Worm (Caenorhabditis elegans) whole organism, mixed stage, embryonic: ENCODE measurements around the gene tmc-1.
A peak's percentile ranks its signal among the peaks of the same experiment; 100 is the strongest.

Source experiments
- M03D4.4 ChIP-seq: sonication (generic microtip); optimal IDR thresholded peaks from 2 replicates; lab custom pipeline; 2017; ENCODE audit warnings: mild to moderate bottlenecking, missing genetic modification characterization, missing compliant biosample characterization
- bed-3 ChIP-seq: fragments of 200-800 bp; sonication (Bioruptor generic); optimal IDR thresholded peaks from 3 replicates; lab custom pipeline; 2018; ENCODE audit warnings: mild to moderate bottlenecking, missing genetic modification characterization, moderate library complexity, missing compliant biosample characterization
- ceh-83 ChIP-seq: fragments of 200-800 bp; sonication (Bioruptor generic); optimal IDR thresholded peaks from 2 replicates; lab custom pipeline; 2018; ENCODE audit warnings: mild to moderate bottlenecking, missing genetic modification characterization, missing compliant biosample characterization
- ces-1 ChIP-seq: fragments of 150-350 bp; optimal IDR thresholded peaks from 2 replicates; lab custom pipeline; 2014; ENCODE audit warnings: missing biosample characterization, missing genetic modification reagents, missing genetic modification characterization
- cnd-1 ChIP-seq: fragments of 200-800 bp; sonication (Bioruptor generic); optimal IDR thresholded peaks from 2 replicates; lab custom pipeline; 2018; ENCODE audit warnings: mild to moderate bottlenecking, missing genetic modification characterization, missing compliant biosample characterization
- drap-1 ChIP-seq: fragments of 200-800 bp; sonication (Bioruptor generic); optimal IDR thresholded peaks from 3 replicates; lab custom pipeline; 2018; ENCODE audit warnings: mild to moderate bottlenecking, missing genetic modification characterization, missing compliant biosample characterization
- elt-1 ChIP-seq: sonication (generic microtip); optimal IDR thresholded peaks from 2 replicates; lab custom pipeline; 2017; ENCODE audit warnings: missing genetic modification characterization, mild to moderate bottlenecking, missing compliant biosample characterization, antibody characterized with exemption, moderate library complexity, borderline replicate concordance; ENCODE audit not compliant: insufficient read depth
- elt-3 ChIP-seq: fragments of 150-350 bp; optimal IDR thresholded peaks from 2 replicates; lab custom pipeline; 2014; ENCODE audit warnings: missing biosample characterization, missing genetic modification characterization
- flh-1 ChIP-seq: fragments of 200-800 bp; sonication (Bioruptor generic); optimal IDR thresholded peaks from 2 replicates; lab custom pipeline; 2018; ENCODE audit warnings: mild to moderate bottlenecking, missing genetic modification characterization, moderate library complexity, missing compliant biosample characterization
- ham-2 ChIP-seq: fragments of 200-800 bp; sonication (Bioruptor generic); optimal IDR thresholded peaks from 2 replicates; lab custom pipeline; 2018; ENCODE audit warnings: mild to moderate bottlenecking, missing genetic modification characterization, missing compliant biosample characterization
- hlh-1 ChIP-seq: fragments of 150-350 bp; optimal IDR thresholded peaks from 2 replicates; lab custom pipeline; 2014; ENCODE audit warnings: missing biosample characterization, missing genetic modification reagents, missing genetic modification characterization
- lin-13 ChIP-seq: fragments of 150-350 bp; optimal IDR thresholded peaks from 2 replicates; lab custom pipeline; 2014; ENCODE audit warnings: missing biosample characterization, missing genetic modification characterization
- lin-32 ChIP-seq: fragments of 200-800 bp; sonication (Bioruptor generic); optimal IDR thresholded peaks from 2 replicates; lab custom pipeline; 2018; ENCODE audit warnings: mild to moderate bottlenecking, missing genetic modification characterization, missing compliant biosample characterization
- lsy-2 ChIP-seq: fragments of 150-350 bp; optimal IDR thresholded peaks from 2 replicates; lab custom pipeline; 2014; ENCODE audit warnings: missing biosample characterization, missing genetic modification characterization
- mab-5 ChIP-seq: fragments of 150-350 bp; optimal IDR thresholded peaks from 2 replicates; lab custom pipeline; 2014; ENCODE audit warnings: missing biosample characterization, missing genetic modification characterization
- mep-1 ChIP-seq: fragments of 150-350 bp; optimal IDR thresholded peaks from 2 replicates; lab custom pipeline; 2017; ENCODE audit warnings: missing biosample characterization, missing genetic modification reagents, missing genetic modification characterization, inconsistent platforms
- mls-2 ChIP-seq: sonication (generic microtip); optimal IDR thresholded peaks from 2 replicates; lab custom pipeline; 2016; ENCODE audit warnings: mild to moderate bottlenecking, missing genetic modification characterization, moderate library complexity, missing compliant biosample characterization
- nhr-12 ChIP-seq: fragments of 150-350 bp; optimal IDR thresholded peaks from 2 replicates; lab custom pipeline; 2014; ENCODE audit warnings: missing biosample characterization, missing genetic modification characterization
- nhr-2 ChIP-seq: fragments of 150-350 bp; optimal IDR thresholded peaks from 2 replicates; lab custom pipeline; 2014; ENCODE audit warnings: missing biosample characterization, missing genetic modification characterization
- nhr-28 ChIP-seq: fragments of 150-350 bp; optimal IDR thresholded peaks from 2 replicates; lab custom pipeline; 2014; ENCODE audit warnings: missing biosample characterization, missing genetic modification characterization
- nhr-76 ChIP-seq: sonication (generic microtip); optimal IDR thresholded peaks from 2 replicates; lab custom pipeline; 2017; ENCODE audit warnings: missing biosample characterization, missing genetic modification characterization
- pha-4 ChIP-seq: fragments of 150-350 bp; optimal IDR thresholded peaks from 2 replicates; lab custom pipeline; 2018; ENCODE audit warnings: missing biosample characterization, missing genetic modification reagents, missing genetic modification characterization
- sem-2 ChIP-seq: fragments of 200-800 bp; sonication (Bioruptor generic); optimal IDR thresholded peaks from 2 replicates; lab custom pipeline; 2018; ENCODE audit warnings: mild to moderate bottlenecking, missing genetic modification characterization, missing compliant biosample characterization
- snpc-4 ChIP-seq: fragments of 150-350 bp; optimal IDR thresholded peaks from 2 replicates; lab custom pipeline; 2014; ENCODE audit warnings: missing biosample characterization, missing genetic modification characterization
- sptf-1 ChIP-seq: sonication (generic microtip); optimal IDR thresholded peaks from 2 replicates; lab custom pipeline; 2017; ENCODE audit warnings: mild to moderate bottlenecking, missing genetic modification characterization, moderate library complexity, missing compliant biosample characterization
- tbx-8 ChIP-seq: fragments of 200-800 bp; sonication (Bioruptor generic); optimal IDR thresholded peaks from 2 replicates; lab custom pipeline; 2018; ENCODE audit warnings: mild to moderate bottlenecking, missing genetic modification characterization, moderate library complexity, missing compliant biosample characterization
- unc-120 ChIP-seq: sonication (generic microtip); optimal IDR thresholded peaks from 2 replicates; lab custom pipeline; 2017; ENCODE audit warnings: missing genetic modification characterization, missing compliant biosample characterization; ENCODE audit not compliant: poor library complexity, severe bottlenecking
- unc-39 ChIP-seq: fragments of 150-350 bp; optimal IDR thresholded peaks from 2 replicates; lab custom pipeline; 2014; ENCODE audit warnings: missing biosample characterization, missing genetic modification characterization
- unc-62 ChIP-seq: fragments of 150-350 bp; optimal IDR thresholded peaks from 2 replicates; lab custom pipeline; 2014; ENCODE audit warnings: missing biosample characterization, missing genetic modification reagents, missing genetic modification characterization
- zip-8 ChIP-seq: fragments of 150-350 bp; optimal IDR thresholded peaks from 2 replicates; lab custom pipeline; 2014; ENCODE audit warnings: missing biosample characterization, missing genetic modification characterization

Gene tmc-1

ce11 chrX:1122198-1122597, 39.8 kb upstream of the tmc-1 start:
- TF ChIP-seq ces-1 (GFP tag; lab: Kevin White, UChicago) = peak; percentile 25
- TF ChIP-seq bed-3 = no peak
- no peak for TF ChIP-seq ham-2 (GFP tag; lab: Kevin White, UChicago)
- TF ChIP-seq unc-39 (tag; lab: Kevin White, UChicago) = no peak
- no peak for TF ChIP-seq cnd-1 (tag; lab: Kevin White, UChicago)
- TF ChIP-seq unc-62 (GFP tag; lab: Kevin White, UChicago) = peak; percentile 63
- TF ChIP-seq unc-120 = peak; percentile 18
- TF ChIP-seq flh-1 = no peak
- TF ChIP-seq sptf-1 (tag; lab: Kevin White, UChicago) = no peak
- peak; percentile 11 for TF ChIP-seq mab-5 (tag; lab: Kevin White, UChicago)
- TF ChIP-seq drap-1 = no peak
- TF ChIP-seq nhr-2 (tag; lab: Kevin White, UChicago) = no peak

ce11 chrX:1123471-1123870, 38.5 kb upstream of the tmc-1 start:
- TF ChIP-seq ceh-83 (GFP tag; lab: Kevin White, UChicago) = no peak
- TF ChIP-seq flh-1 = no peak
- TF ChIP-seq nhr-2 (tag; lab: Kevin White, UChicago) = no peak
- TF ChIP-seq bed-3 = no peak
- no peak for TF ChIP-seq elt-3 (tag; lab: Kevin White, UChicago)
- TF ChIP-seq mls-2 (tag; lab: Kevin White, UChicago) = no peak
- TF ChIP-seq unc-120 = no peak
- no peak for TF ChIP-seq hlh-1 (tag; lab: Kevin White, UChicago)
- TF ChIP-seq unc-62 (GFP tag; lab: Kevin White, UChicago) = no peak
- no peak for TF ChIP-seq mep-1 (tag; lab: Kevin White, UChicago)
- no peak for TF ChIP-seq pha-4
- no peak for TF ChIP-seq sptf-1 (tag; lab: Kevin White, UChicago)
- no peak for TF ChIP-seq sem-2 (GFP tag; lab: Kevin White, UChicago)
- TF ChIP-seq nhr-76 (tag; lab: Kevin White, UChicago) = no peak
- no peak for TF ChIP-seq lin-13 (tag; lab: Kevin White, UChicago)
- no peak for TF ChIP-seq zip-8 (tag; lab: Kevin White, UChicago)
- no peak for TF ChIP-seq drap-1
- TF ChIP-seq cnd-1 (tag; lab: Kevin White, UChicago) = no peak
- no peak for TF ChIP-seq lsy-2 (tag; lab: Kevin White, UChicago)

- no peak for TF ChIP-seq unc-39 (tag; lab: Kevin White, UChicago)
Measured at ce11 chrX:1124146-1124545, 37.9 kb upstream of the tmc-1 start, which contains the start of gene C05D9.9. C05D9.9 (minus strand) TSS chrX:1124246.

ce11 chrX:1125426-1125825, 36.6 kb upstream of the tmc-1 start, which contains the start of gene lmp-2:
lmp-2 (plus strand) TSS chrX:1125615.
- TF ChIP-seq pha-4 (no peak), elt-1 (tag; lab: Kevin White, UChicago) (no peak), bed-3 (no peak), nhr-12 (tag; lab: Kevin White, UChicago) (no peak), snpc-4 (no peak), nhr-28 (tag; lab: Kevin White, UChicago) (no peak), cnd-1 (tag; lab: Kevin White, UChicago) (no peak), lin-13 (tag; lab: Kevin White, UChicago) (no peak), mls-2 (tag; lab: Kevin White, UChicago) (no peak), hlh-1 (tag; lab: Kevin White, UChicago) (no peak), nhr-76 (tag; lab: Kevin White, UChicago) (no peak), tbx-8 (GFP tag; lab: Kevin White, UChicago) (no peak), lin-32 (no peak), drap-1 (no peak), M03D4.4 (tag; lab: Kevin White, UChicago) (no peak), unc-39 (tag; lab: Kevin White, UChicago) (no peak)
- TF ChIP-seq, all 35 proteins: peak for 0

ce11 chrX:1126207-1126606, 35.8 kb upstream of the tmc-1 start:
- TF ChIP-seq pha-4 = no peak
